Worm (Caenorhabditis elegans): Measurements from ENCODE around the gene B0454.5.

DNA sequence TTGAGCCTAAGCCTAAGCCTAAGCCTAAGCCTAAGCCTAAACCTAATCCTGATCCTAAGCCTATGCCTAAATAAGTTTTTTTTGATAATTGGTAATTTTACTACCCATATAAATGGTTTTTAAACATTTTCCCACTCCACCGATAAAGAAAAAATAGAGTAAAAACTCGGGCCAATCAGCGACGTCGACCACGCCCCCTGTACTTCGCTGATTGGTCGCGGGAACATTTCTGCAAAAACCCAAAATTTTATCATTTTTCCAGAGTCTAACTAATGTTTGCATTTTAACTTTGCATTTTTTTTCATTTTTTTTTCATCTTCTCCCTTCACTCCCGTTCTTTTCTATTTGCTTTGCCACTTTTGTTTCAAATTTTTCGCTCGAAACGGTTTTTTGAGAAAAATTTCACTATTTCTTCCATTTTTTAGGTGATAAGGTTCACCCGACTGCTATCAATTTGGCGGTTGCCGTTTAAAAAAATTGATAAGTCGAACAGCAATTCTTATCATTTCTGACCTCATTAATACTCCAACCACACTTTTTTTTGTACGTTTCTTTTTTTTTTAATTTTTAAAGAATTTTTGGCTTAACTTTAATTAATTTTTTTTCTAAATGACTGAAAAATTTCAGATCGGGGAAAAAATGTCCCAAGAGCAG is 24.3 kb upstream of the B0454.5 start, which contains the start of gene C41H7.2:
- TF ChIP-seq aha-1 (tag; optimal IDR thresholded peaks at IDR 0.05) (no peak), lin-39 (tag; optimal IDR thresholded peaks at IDR 0.05) (no peak), lin-15B (tag; optimal IDR thresholded peaks at IDR 0.05) (no peak), hpl-2 (GFP tag; optimal IDR thresholded peaks at IDR 0.05) (no peak)
